Worm (Caenorhabditis elegans) whole organism, L4 larva: ENCODE data around the gene K11H12.6.
A peak's percentile ranks its signal among the peaks of the same experiment; 100 is the strongest.

Experiments used
- D1046.2 ChIP-seq: fragments of 200-800 bp; sonication (Bioruptor generic); IDR thresholded peaks from 2 replicates; pipeline ENCODE4 v1.3.6; 2022; ENCODE audit warnings: missing genetic modification characterization, missing compliant biosample characterization
- F26F4.8 ChIP-seq: fragments of 200-800 bp; sonication (Bioruptor generic); conservative IDR thresholded peaks from 2 replicates; pipeline ENCODE4 v1.3.6; 2022; ENCODE audit warnings: missing genetic modification characterization, missing compliant biosample characterization
- F37D6.2 ChIP-seq: sonication (generic microtip); optimal IDR thresholded peaks from 2 replicates; lab custom pipeline; 2016; ENCODE audit warnings: mild to moderate bottlenecking, missing genetic modification characterization, missing compliant biosample characterization
- F49E8.2 ChIP-seq: sonication (generic microtip); optimal IDR thresholded peaks from 2 replicates; lab custom pipeline; 2016; ENCODE audit warnings: missing compliant biosample characterization, mild to moderate bottlenecking, missing genetic modification characterization, borderline replicate concordance
- T26A8.4 ChIP-seq: fragments of 200-800 bp; sonication (Bioruptor generic); IDR thresholded peaks from 2 replicates; pipeline ENCODE4 v1.3.6; 2022; ENCODE audit warnings: missing genetic modification characterization, missing compliant biosample characterization
- Y105C5A.15 ChIP-seq: fragments of 200-800 bp; sonication (Bioruptor generic); IDR thresholded peaks from 2 replicates; pipeline ENCODE4 v1.3.6; 2022; ENCODE audit warnings: missing genetic modification characterization, missing compliant biosample characterization
- Y5F2A.4 ChIP-seq: fragments of 200-800 bp; sonication (Bioruptor generic); optimal IDR thresholded peaks from 2 replicates; lab custom pipeline; 2018; ENCODE audit warnings: mild to moderate bottlenecking, missing genetic modification characterization, missing compliant biosample characterization
- ZK337.2 ChIP-seq: fragments of 200-800 bp; sonication (Bioruptor generic); IDR thresholded peaks from 2 replicates; pipeline ENCODE4 v1.3.6; 2022; ENCODE audit warnings: missing genetic modification reagents, missing genetic modification characterization, missing compliant biosample characterization
- aha-1 ChIP-seq: fragments of 150-350 bp; peaks from one replicate; lab custom pipeline; 2014; ENCODE audit warnings: missing biosample characterization, missing genetic modification characterization
- aly-2 ChIP-seq: sonication (generic microtip); optimal IDR thresholded peaks from 2 replicates; lab custom pipeline; 2018; ENCODE audit warnings: missing biosample characterization, missing genetic modification characterization
- ama-1 ChIP-seq: fragments of 150-350 bp; optimal IDR thresholded peaks from 2 replicates; lab custom pipeline; 2014; ENCODE audit warnings: inconsistent platforms, mixed read lengths
- ceh-28 ChIP-seq: fragments of 150-350 bp; optimal IDR thresholded peaks from 2 replicates; lab custom pipeline; 2014; ENCODE audit warnings: missing biosample characterization, missing genetic modification reagents, missing genetic modification characterization
- ceh-62 ChIP-seq: sonication (generic microtip); optimal IDR thresholded peaks from 2 replicates; lab custom pipeline; 2017; ENCODE audit warnings: missing biosample characterization, missing genetic modification characterization
- cey-2 ChIP-seq: sonication (generic microtip); optimal IDR thresholded peaks from 3 replicates; lab custom pipeline; 2017; ENCODE audit warnings: missing genetic modification characterization, mild to moderate bottlenecking, missing compliant biosample characterization, antibody characterized with exemption, borderline replicate concordance; ENCODE audit not compliant: insufficient read depth
- ctbp-1 ChIP-seq: fragments of 200-800 bp; sonication (Bioruptor generic); IDR thresholded peaks from 2 replicates; pipeline ENCODE4 v1.3.6; 2022; ENCODE audit warnings: missing genetic modification reagents, missing genetic modification characterization, missing compliant biosample characterization
- daf-16 ChIP-seq, 3 experiments: sonication (generic microtip); optimal IDR thresholded peaks; 2 replicates each; lab custom pipeline; 2016 to 2017; ENCODE audit warnings: missing genetic modification characterization in 3 of 3, missing genetic modification reagents in 3 of 3, mild to moderate bottlenecking in 2 of 3, missing compliant biosample characterization in 2 of 3, missing biosample characterization in 1 of 3, moderate library complexity in 1 of 3
- dmd-6 ChIP-seq: fragments of 200-800 bp; sonication (Bioruptor generic); IDR thresholded peaks from 2 replicates; pipeline ENCODE4 v1.3.6; 2022; ENCODE audit warnings: missing genetic modification reagents, missing genetic modification characterization, missing compliant biosample characterization
- duxl-1 ChIP-seq: sonication (generic microtip); optimal IDR thresholded peaks from 2 replicates; lab custom pipeline; 2016; ENCODE audit warnings: mild to moderate bottlenecking, missing genetic modification characterization, moderate library complexity, missing compliant biosample characterization; ENCODE audit not compliant: poor library complexity
- dve-1 ChIP-seq: sonication (generic microtip); optimal IDR thresholded peaks from 2 replicates; lab custom pipeline; 2017; ENCODE audit warnings: antibody characterized with exemption, mild to moderate bottlenecking, missing genetic modification characterization, missing compliant biosample characterization; ENCODE audit not compliant: insufficient read depth
- fos-1 ChIP-seq: fragments of 150-350 bp; optimal IDR thresholded peaks from 2 replicates; lab custom pipeline; 2014; ENCODE audit warnings: missing biosample characterization, missing genetic modification characterization
- gei-8 ChIP-seq: fragments of 200-800 bp; sonication (Bioruptor generic); optimal IDR thresholded peaks from 2 replicates; lab custom pipeline; 2018; ENCODE audit warnings: mild to moderate bottlenecking, missing genetic modification characterization, missing compliant biosample characterization
- hlh-11 ChIP-seq: fragments of 200-800 bp; sonication (Bioruptor generic); optimal IDR thresholded peaks from 2 replicates; lab custom pipeline; 2018; ENCODE audit warnings: mild to moderate bottlenecking, missing genetic modification characterization, missing compliant biosample characterization
- jun-1 ChIP-seq: fragments of 150-350 bp; optimal IDR thresholded peaks from 2 replicates; lab custom pipeline; 2014; ENCODE audit warnings: missing biosample characterization, missing genetic modification reagents, missing genetic modification characterization
- lim-7 ChIP-seq: fragments of 200-800 bp; sonication (Bioruptor generic); IDR thresholded peaks from 2 replicates; pipeline ENCODE4 v1.3.6; 2022; ENCODE audit warnings: missing genetic modification characterization, missing compliant biosample characterization
- lin-1 ChIP-seq: fragments of 200-800 bp; sonication (Bioruptor generic); IDR thresholded peaks from 2 replicates; pipeline ENCODE4 v1.3.6; 2022; ENCODE audit warnings: missing genetic modification reagents, missing genetic modification characterization, missing compliant biosample characterization
- lin-13 ChIP-seq: fragments of 150-350 bp; optimal IDR thresholded peaks from 2 replicates; lab custom pipeline; 2014; ENCODE audit warnings: missing biosample characterization, missing genetic modification reagents, missing genetic modification characterization
- lin-15B ChIP-seq: fragments of 150-350 bp; sonication (generic microtip); optimal IDR thresholded peaks from 3 replicates; lab custom pipeline; 2014; ENCODE audit warnings: missing biosample characterization, missing genetic modification characterization
- lin-38 ChIP-seq: fragments of 200-800 bp; sonication (Bioruptor generic); IDR thresholded peaks from 2 replicates; pipeline ENCODE4 v1.3.6; 2022; ENCODE audit warnings: missing genetic modification reagents, missing genetic modification characterization, missing compliant biosample characterization
- madf-5 ChIP-seq, 2 experiments: fragments of 200-800 bp; sonication (Bioruptor generic); IDR thresholded peaks; 2 replicates each; pipeline ENCODE4 v1.3.6; 2022; ENCODE audit warnings: missing compliant biosample characterization in 2 of 2, missing genetic modification characterization in 2 of 2
- mxl-2 ChIP-seq: fragments of 200-800 bp; sonication (Bioruptor generic); conservative IDR thresholded peaks from 2 replicates; pipeline ENCODE4 v1.3.6; 2022; ENCODE audit warnings: missing genetic modification reagents, missing genetic modification characterization, missing compliant biosample characterization
- nhr-102 ChIP-seq: sonication (generic microtip); optimal IDR thresholded peaks from 2 replicates; lab custom pipeline; 2016; ENCODE audit warnings: mild to moderate bottlenecking, missing genetic modification characterization, moderate library complexity, missing compliant biosample characterization
- nhr-42 ChIP-seq: fragments of 200-800 bp; sonication (Bioruptor generic); IDR thresholded peaks from 2 replicates; pipeline ENCODE4 v1.3.6; 2022; ENCODE audit warnings: missing genetic modification characterization, missing compliant biosample characterization
- nhr-48 ChIP-seq: sonication (generic microtip); optimal IDR thresholded peaks from 2 replicates; lab custom pipeline; 2016; ENCODE audit warnings: mild to moderate bottlenecking, missing genetic modification characterization, missing compliant biosample characterization
- nhr-6 ChIP-seq: fragments of 150-350 bp; optimal IDR thresholded peaks from 2 replicates; lab custom pipeline; 2014; ENCODE audit warnings: missing biosample characterization, missing genetic modification characterization
- nhr-77 ChIP-seq: fragments of 150-350 bp; optimal IDR thresholded peaks from 2 replicates; lab custom pipeline; 2014; ENCODE audit warnings: missing biosample characterization, missing genetic modification characterization
- pha-4 ChIP-seq, 2 experiments: fragments of 150-350 bp in 1 of 2; fragments of 200-800 bp in 1 of 2; sonication (Bioruptor generic) in 1 of 2; IDR thresholded peaks in 1 of 2; optimal IDR thresholded peaks in 1 of 2; 2 replicates each; pipeline versions ENCODE4 v1.3.6 to Lab custom; 2014 to 2022; ENCODE audit warnings: missing genetic modification characterization in 2 of 2, missing genetic modification reagents in 2 of 2, missing biosample characterization in 1 of 2, missing compliant biosample characterization in 1 of 2
- php-3 ChIP-seq: fragments of 200-800 bp; sonication (Bioruptor generic); IDR thresholded peaks from 2 replicates; pipeline ENCODE4 v1.3.6; 2022; ENCODE audit warnings: missing genetic modification reagents, missing genetic modification characterization, missing compliant biosample characterization
- rbr-2 ChIP-seq: sonication (generic microtip); optimal IDR thresholded peaks from 2 replicates; lab custom pipeline; 2016; ENCODE audit warnings: missing genotype, missing genetic modification characterization, missing compliant biosample characterization
- set-16 ChIP-seq: fragments of 200-800 bp; sonication (Bioruptor generic); IDR thresholded peaks from 2 replicates; pipeline ENCODE4 v1.3.6; 2022; ENCODE audit warnings: missing genetic modification reagents, missing genetic modification characterization, missing compliant biosample characterization
- spr-3 ChIP-seq: fragments of 200-800 bp; sonication (Bioruptor generic); optimal IDR thresholded peaks from 2 replicates; lab custom pipeline; 2018; ENCODE audit warnings: mild to moderate bottlenecking, missing genetic modification characterization, missing compliant biosample characterization
- tra-1 ChIP-seq: fragments of 200-800 bp; sonication (Bioruptor generic); IDR thresholded peaks from 2 replicates; pipeline ENCODE4 v1.3.6; 2022; ENCODE audit warnings: missing genetic modification reagents, missing genetic modification characterization, missing compliant biosample characterization
- unc-62 ChIP-seq, 3 experiments: fragments of 150-350 bp in 1 of 3; sonication (generic microtip); optimal IDR thresholded peaks in 2 of 3; peaks in 1 of 3; 1 replicate in 1 of 3; 2 replicates in 2 of 3; lab custom pipeline; 2014 to 2017; ENCODE audit warnings: missing biosample characterization in 3 of 3, missing genetic modification characterization in 3 of 3, missing genetic modification reagents in 3 of 3, missing genotype in 1 of 3
- zip-2 ChIP-seq: fragments of 150-350 bp; optimal IDR thresholded peaks from 2 replicates; lab custom pipeline; 2014; ENCODE audit warnings: missing biosample characterization, missing genetic modification characterization

K11H12.6 gene

ce11 chrIV:620324-620723, 46.8 kb upstream of the K11H12.6 start (continued):
- TF ChIP-seq Y5F2A.4 (GFP tag; lab: Kevin White, UChicago) (no peak), ceh-62 (tag; lab: Kevin White, UChicago) (no peak), lim-7 (peak; percentile 85), fos-1 (tag; lab: Kevin White, UChicago) (no peak), gei-8 (peak; percentile 59), T26A8.4 (GFP tag; lab: Robert Waterston, UW) (peak; percentile 71; the same call in 1 of the 2 replicates), F37D6.2 (tag; lab: Kevin White, UChicago) (no peak), nhr-77 (tag; lab: Kevin White, UChicago) (peak; percentile 27), duxl-1 (tag; lab: Kevin White, UChicago) (peak; percentile 46), lin-13 (GFP tag; lab: Kevin White, UChicago) (no peak), jun-1 (tag; lab: Kevin White, UChicago) (peak; percentile 55), ZK337.2 (peak; percentile 50; the same call in 1 of the 2 replicates), aly-2 (tag; lab: Kevin White, UChicago) (no peak), cey-2 (tag; lab: Kevin White, UChicago) (no peak), nhr-42 (peak; percentile 78; the same call in 1 of the 2 replicates), zip-2 (no peak), pha-4 (GFP tag; IDR thresholded peaks at IDR 0.05; lab: Robert Waterston, UW) (peak; percentile 81), pha-4 (tag; optimal IDR thresholded peaks at IDR 0.05; lab: Kevin White, UChicago) (no peak), madf-5 (GFP tag; IDR thresholded peaks at IDR 0.05; lab: Robert Waterston, UW) (peak; percentile 20 to 75; a peak in 1 of 4 replicates), F49E8.2 (no peak), dve-1 (tag; lab: Kevin White, UChicago) (no peak), daf-16 (GFP tag; optimal IDR thresholded peaks at IDR 0.05; lab: Kevin White, UChicago) (peak; percentile 27 to 63), daf-16 (tag; optimal IDR thresholded peaks at IDR 0.05; lab: Kevin White, UChicago) (peak; percentile 38)
- TF ChIP-seq, all 104 proteins: peak for 49

ce11 chrIV:622989-623388, 44.1 kb upstream of the K11H12.6 start:
- TF ChIP-seq aha-1 (tag; lab: Kevin White, UChicago) = peak; percentile 93
- TF ChIP-seq ctbp-1 = no peak

ce11 chrIV:623876-624275, 43.2 kb upstream of the K11H12.6 start:
- TF ChIP-seq ceh-28 (tag; lab: Kevin White, UChicago) (no peak), unc-62 (GFP tag; optimal IDR thresholded peaks at IDR 0.05 in 1 of 2; lab: Kevin White, UChicago) (peak in 1 of 2 experiments; percentile 67), unc-62 (tag; optimal IDR thresholded peaks at IDR 0.05; lab: Kevin White, UChicago) (no peak), lim-7 (peak; percentile 19; the same call in 1 of the 2 replicates)
- TF ChIP-seq, all 104 proteins: peak for 2

ce11 chrIV:625947-626548, 41.0 kb upstream of the K11H12.6 start:
- no peak for TF ChIP-seq nhr-102
- TF ChIP-seq spr-3 (GFP tag; lab: Kevin White, UChicago) = no peak
- TF ChIP-seq unc-62 (GFP tag; optimal IDR thresholded peaks at IDR 0.05 in 1 of 2; lab: Kevin White, UChicago) = peak in 1 of 2 experiments; percentile 93
- TF ChIP-seq unc-62 (tag; optimal IDR thresholded peaks at IDR 0.05; lab: Kevin White, UChicago) = no peak
- no peak for TF ChIP-seq lin-38 (GFP tag; lab: Robert Waterston, UW)
- no peak for TF ChIP-seq nhr-48 (tag; lab: Kevin White, UChicago)
- peak; percentile 39 for TF ChIP-seq dve-1 (tag; lab: Kevin White, UChicago)
- TF ChIP-seq gei-8 = no peak
- TF ChIP-seq hlh-11 (tag; lab: Kevin White, UChicago) = peak; percentile 44
- no peak for TF ChIP-seq ama-1 (lab: Kevin White, UChicago)
- no peak for TF ChIP-seq mxl-2 (GFP tag; lab: Robert Waterston, UW)
- TF ChIP-seq jun-1 (tag; lab: Kevin White, UChicago) = no peak
- no peak for TF ChIP-seq D1046.2 (GFP tag; lab: Robert Waterston, UW)
- peak; percentile 83 for TF ChIP-seq dmd-6 (GFP tag; lab: Robert Waterston, UW)
- no peak for TF ChIP-seq aly-2 (tag; lab: Kevin White, UChicago)
- 0 out of 2 replicates have a peak, but pooled peaks have one; percentile 22 for TF ChIP-seq tra-1
- no peak for TF ChIP-seq F26F4.8
- TF ChIP-seq nhr-6 (tag; lab: Kevin White, UChicago) = no peak
- no peak for TF ChIP-seq set-16 (GFP tag; lab: Robert Waterston, UW)
- TF ChIP-seq rbr-2 = no peak
- TF ChIP-seq aha-1 (tag; lab: Kevin White, UChicago) = no peak
- no peak for TF ChIP-seq Y105C5A.15 (GFP tag; lab: Robert Waterston, UW)
- no peak for TF ChIP-seq ZK337.2
- no peak for TF ChIP-seq lin-1
- TF ChIP-seq php-3 (GFP tag; lab: Robert Waterston, UW) = no peak
- no peak for TF ChIP-seq lin-15B (tag; lab: Kevin White, UChicago)
